Worm (Caenorhabditis elegans) whole organism, midembryonic: Measurements from ENCODE around the gene ceh-86.

Source experiments
- cog-1 ChIP-seq: sonication (generic microtip); optimal IDR thresholded peaks from 2 replicates; lab custom pipeline; 2016; ENCODE audit warnings: missing genetic modification characterization, missing compliant biosample characterization
- klf-2 ChIP-seq: fragments of 200-800 bp; sonication (Bioruptor generic); conservative IDR thresholded peaks from 2 replicates; pipeline ENCODE4 v1.3.6; 2022; ENCODE audit warnings: missing genetic modification reagents, missing genetic modification characterization, missing compliant biosample characterization
- tab-1 ChIP-seq: fragments of 200-800 bp; sonication (Bioruptor generic); IDR thresholded peaks from 2 replicates; pipeline ENCODE4 v1.3.6; 2022; ENCODE audit warnings: missing genetic modification characterization, missing compliant biosample characterization
- ztf-23 ChIP-seq: fragments of 200-800 bp; sonication (Bioruptor generic); IDR thresholded peaks from 2 replicates; pipeline ENCODE4 v1.3.6; 2022; ENCODE audit warnings: missing genetic modification reagents, missing genetic modification characterization, missing compliant biosample characterization

DNA sequence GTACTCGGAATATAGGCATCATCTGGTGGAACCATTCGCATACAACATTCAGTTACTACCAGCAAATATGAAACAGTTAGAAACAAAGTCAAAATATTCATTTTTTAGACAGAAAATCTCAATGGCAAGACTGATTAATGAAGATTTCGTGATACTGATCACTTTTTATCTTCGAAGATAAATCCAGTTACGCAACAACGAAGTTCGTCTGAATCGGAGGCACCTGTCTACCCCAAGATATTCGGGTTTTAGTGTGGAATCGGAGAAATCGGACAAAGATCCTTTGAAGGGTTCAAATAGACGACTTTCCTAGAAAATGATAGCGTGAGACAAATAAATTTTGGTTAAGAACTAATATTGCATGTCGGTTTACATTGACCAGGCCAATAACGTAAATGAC lies 36.0 kb downstream of the ceh-86 start, which contains the start of gene F16G10.13:
- TF ChIP-seq ztf-23 (GFP tag; lab: Robert Waterston, UW) = no peak
- TF ChIP-seq tab-1 = no peak
- no peak for TF ChIP-seq cog-1 (tag; lab: Kevin White, UChicago)
- no peak for TF ChIP-seq klf-2 (GFP tag; lab: Robert Waterston, UW)
